Fruit fly (Drosophila melanogaster) whole organism: ENCODE results near the gene CG31687.

Experiments used
- CG8478 ChIP-seq: fragments of >200 bp; optimal IDR thresholded peaks from 2 replicates; lab custom pipeline; 2018; ENCODE audit warnings: inconsistent platforms
- Dll ChIP-seq: fragments of >200 bp; optimal IDR thresholded peaks from 2 replicates; lab custom pipeline; 2017
- EcR ChIP-seq, 2 experiments: fragments of >200 bp; optimal IDR thresholded peaks; 2 replicates each; lab custom pipeline; 2017; ENCODE audit warnings: missing biosample characterization in 2 of 2, missing genetic modification characterization in 2 of 2, missing genetic modification reagents in 2 of 2
- pan ChIP-seq: fragments of >200 bp; optimal IDR thresholded peaks from 2 replicates; lab custom pipeline; 2017
- psq ChIP-seq: fragments of >200 bp; optimal IDR thresholded peaks from 2 replicates; lab custom pipeline; 2017
- usp ChIP-seq: fragments of >200 bp; optimal IDR thresholded peaks from 2 replicates; lab custom pipeline; 2017; ENCODE audit warnings: missing biosample characterization, missing genetic modification characterization, mixed read lengths

DNA sequence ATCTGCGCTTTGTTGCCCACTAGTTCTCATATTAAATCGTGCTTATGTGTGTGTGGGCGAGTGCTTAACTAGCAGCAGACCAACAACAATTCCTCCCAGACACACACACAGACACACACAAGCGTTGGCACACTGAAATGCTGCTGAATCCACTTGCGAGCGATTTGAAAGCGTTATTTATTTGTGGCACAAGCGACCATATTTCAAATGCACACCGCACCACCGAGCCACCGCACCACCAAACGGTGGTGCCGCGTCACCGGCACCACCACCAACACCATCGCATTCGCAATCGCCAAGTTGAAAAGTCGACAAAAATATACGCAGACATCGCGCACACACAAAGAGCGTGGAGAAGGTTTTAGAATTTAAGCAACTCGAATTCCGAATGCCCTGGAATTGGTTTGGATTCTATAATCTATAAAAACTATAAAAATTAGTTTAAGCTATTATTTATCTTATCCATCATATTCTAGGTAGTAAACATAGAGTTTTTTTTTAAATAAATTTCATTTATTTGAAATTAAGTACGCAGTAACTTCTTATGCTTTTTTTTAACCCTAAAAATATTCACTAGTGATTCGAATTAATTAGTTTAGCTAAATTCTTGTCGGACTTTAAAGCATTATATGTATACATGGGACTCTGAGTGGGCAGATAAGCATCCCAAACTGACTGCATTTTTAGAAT, 28.7 kb downstream of the CG31687 start:
- TF ChIP-seq EcR (GFP tag; optimal IDR thresholded peaks at IDR 0.05; lab: Kevin White, UChicago) = no peak
- TF ChIP-seq psq = no peak
- TF ChIP-seq CG8478 (lab: Kevin White, UChicago) = no peak
- TF ChIP-seq usp (GFP tag; lab: Kevin White, UChicago) = no peak
- TF ChIP-seq Dll (lab: Kevin White, UChicago) = no peak
- no peak for TF ChIP-seq pan (lab: Kevin White, UChicago)
